Worm (Caenorhabditis elegans) whole organism, late embryonic: ENCODE measurements around the gene nhr-168.

Experiments used
- C08G9.2 ChIP-seq: sonication (generic microtip); optimal IDR thresholded peaks from 2 replicates; lab custom pipeline; 2016; ENCODE audit warnings: mild to moderate bottlenecking, missing genetic modification characterization, moderate library complexity, missing compliant biosample characterization
- K02D7.2 ChIP-seq: sonication (generic microtip); optimal IDR thresholded peaks from 2 replicates; lab custom pipeline; 2017; ENCODE audit warnings: mild to moderate bottlenecking, missing genetic modification characterization, missing compliant biosample characterization
- T23F11.4 ChIP-seq: fragments of 200-800 bp; sonication (Bioruptor generic); optimal IDR thresholded peaks from 2 replicates; lab custom pipeline; 2018; ENCODE audit warnings: mild to moderate bottlenecking, missing genetic modification characterization, missing compliant biosample characterization
- Y22D7AL.16 ChIP-seq: sonication (generic microtip); optimal IDR thresholded peaks from 2 replicates; lab custom pipeline; 2016; ENCODE audit warnings: missing genetic modification characterization, missing compliant biosample characterization
- ahr-1 ChIP-seq: sonication (generic microtip); optimal IDR thresholded peaks from 2 replicates; lab custom pipeline; 2016; ENCODE audit warnings: missing genetic modification characterization, missing compliant biosample characterization
- ama-1 ChIP-seq: fragments of 150-350 bp; optimal IDR thresholded peaks from 2 replicates; lab custom pipeline; 2014
- ceh-14 ChIP-seq: sonication (generic microtip); optimal IDR thresholded peaks from 2 replicates; lab custom pipeline; 2016; ENCODE audit warnings: missing genotype, missing genetic modification characterization, missing compliant biosample characterization
- ceh-24 ChIP-seq: sonication (generic microtip); optimal IDR thresholded peaks from 2 replicates; lab custom pipeline; 2016; ENCODE audit warnings: mild to moderate bottlenecking, missing genetic modification characterization, missing compliant biosample characterization
- ceh-45 ChIP-seq: fragments of 200-800 bp; sonication (Bioruptor generic); IDR thresholded peaks from 2 replicates; pipeline ENCODE4 v1.3.6; 2022; ENCODE audit warnings: missing genetic modification reagents, missing genetic modification characterization, missing compliant biosample characterization
- ceh-6 ChIP-seq: fragments of 200-800 bp; sonication (Bioruptor generic); optimal IDR thresholded peaks from 2 replicates; lab custom pipeline; 2018; ENCODE audit warnings: mild to moderate bottlenecking, missing genetic modification characterization, missing compliant biosample characterization
- che-1 ChIP-seq: sonication (generic microtip); optimal IDR thresholded peaks from 2 replicates; lab custom pipeline; 2016; ENCODE audit warnings: mild to moderate bottlenecking, missing genetic modification characterization, missing compliant biosample characterization
- dmd-4 ChIP-seq: sonication (generic microtip); optimal IDR thresholded peaks from 2 replicates; lab custom pipeline; 2016; ENCODE audit warnings: borderline replicate concordance, missing genetic modification characterization, missing compliant biosample characterization
- elt-4 ChIP-seq: sonication (generic microtip); optimal IDR thresholded peaks from 2 replicates; lab custom pipeline; 2016; ENCODE audit warnings: missing genetic modification characterization, missing compliant biosample characterization
- fax-1 ChIP-seq: sonication (generic microtip); optimal IDR thresholded peaks from 2 replicates; lab custom pipeline; 2016; ENCODE audit warnings: missing genotype, missing genetic modification characterization, missing compliant biosample characterization
- fkh-10 ChIP-seq: fragments of 150-350 bp; optimal IDR thresholded peaks from 2 replicates; lab custom pipeline; 2014; ENCODE audit warnings: missing biosample characterization, missing genetic modification reagents, missing genetic modification characterization
- fkh-6 ChIP-seq: sonication (generic microtip); optimal IDR thresholded peaks from 2 replicates; lab custom pipeline; 2016; ENCODE audit warnings: missing genetic modification characterization, missing compliant biosample characterization
- hlh-13 ChIP-seq: fragments of 200-800 bp; sonication (Bioruptor generic); optimal IDR thresholded peaks from 2 replicates; lab custom pipeline; 2018; ENCODE audit warnings: mild to moderate bottlenecking, missing genetic modification characterization, missing compliant biosample characterization
- lim-6 ChIP-seq: sonication (generic microtip); optimal IDR thresholded peaks from 2 replicates; lab custom pipeline; 2016; ENCODE audit warnings: missing genetic modification characterization, missing compliant biosample characterization
- madf-2 ChIP-seq: sonication (generic microtip); optimal IDR thresholded peaks from 2 replicates; lab custom pipeline; 2017; ENCODE audit warnings: missing genetic modification characterization, missing compliant biosample characterization
- mec-3 ChIP-seq: sonication (generic microtip); optimal IDR thresholded peaks from 2 replicates; lab custom pipeline; 2016; ENCODE audit warnings: borderline replicate concordance, missing genetic modification characterization, missing compliant biosample characterization
- nfya-1 ChIP-seq: sonication (generic microtip); optimal IDR thresholded peaks from 2 replicates; lab custom pipeline; 2017; ENCODE audit warnings: missing genetic modification characterization, mild to moderate bottlenecking, missing compliant biosample characterization, antibody characterized with exemption, moderate library complexity
- nhr-11 ChIP-seq: fragments of 150-350 bp; optimal IDR thresholded peaks from 2 replicates; lab custom pipeline; 2014; ENCODE audit warnings: missing biosample characterization, missing genetic modification characterization
- pat-9 ChIP-seq: fragments of 200-800 bp; sonication (Bioruptor generic); optimal IDR thresholded peaks from 2 replicates; lab custom pipeline; 2018; ENCODE audit warnings: mild to moderate bottlenecking, missing genetic modification characterization, moderate library complexity, missing compliant biosample characterization
- pqm-1 ChIP-seq: sonication (generic microtip); optimal IDR thresholded peaks from 2 replicates; lab custom pipeline; 2016; ENCODE audit warnings: missing genetic modification characterization, missing compliant biosample characterization
- rnt-1 ChIP-seq: sonication (generic microtip); optimal IDR thresholded peaks from 2 replicates; lab custom pipeline; 2016; ENCODE audit warnings: missing genetic modification characterization, missing compliant biosample characterization
- sdc-2 ChIP-seq: sonication (generic microtip); optimal IDR thresholded peaks from 2 replicates; lab custom pipeline; 2016; ENCODE audit warnings: missing genotype, missing genetic modification characterization, missing compliant biosample characterization
- syd-9 ChIP-seq: sonication (generic microtip); optimal IDR thresholded peaks from 2 replicates; lab custom pipeline; 2016; ENCODE audit warnings: mild to moderate bottlenecking, missing genetic modification characterization, moderate library complexity, missing compliant biosample characterization
- tbx-2 ChIP-seq: sonication (generic microtip); optimal IDR thresholded peaks from 2 replicates; lab custom pipeline; 2016; ENCODE audit warnings: missing genetic modification characterization, missing compliant biosample characterization
- tbx-7 ChIP-seq: sonication (generic microtip); optimal IDR thresholded peaks from 2 replicates; lab custom pipeline; 2016; ENCODE audit warnings: missing genotype, missing genetic modification characterization, missing compliant biosample characterization
- ttx-3 ChIP-seq: sonication (generic microtip); optimal IDR thresholded peaks from 2 replicates; lab custom pipeline; 2016; ENCODE audit warnings: missing genetic modification reagents, missing genetic modification characterization, missing compliant biosample characterization
- unc-3 ChIP-seq, 2 experiments: fragments of 200-800 bp in 1 of 2; sonication (Bioruptor generic) in 1 of 2; sonication (generic microtip) in 1 of 2; conservative IDR thresholded peaks in 1 of 2; optimal IDR thresholded peaks in 1 of 2; 2 replicates each; pipeline versions ENCODE4 v1.3.6 to Lab custom; 2016 to 2022; ENCODE audit warnings: missing compliant biosample characterization in 2 of 2, missing genetic modification characterization in 2 of 2, missing genetic modification reagents in 1 of 2
- unc-42 ChIP-seq: sonication (generic microtip); optimal IDR thresholded peaks from 2 replicates; lab custom pipeline; 2016; ENCODE audit warnings: missing genotype, missing genetic modification characterization, missing compliant biosample characterization
- unc-55 ChIP-seq: sonication (generic microtip); optimal IDR thresholded peaks from 2 replicates; lab custom pipeline; 2017; ENCODE audit warnings: missing biosample characterization, missing genetic modification reagents, missing genetic modification characterization
- unc-86 ChIP-seq: sonication (generic microtip); optimal IDR thresholded peaks from 2 replicates; lab custom pipeline; 2016; ENCODE audit warnings: missing genetic modification characterization, missing compliant biosample characterization
- zip-5 ChIP-seq: sonication (generic microtip); optimal IDR thresholded peaks from 2 replicates; lab custom pipeline; 2016; ENCODE audit warnings: missing genetic modification characterization, missing compliant biosample characterization
- ztf-16 ChIP-seq: sonication (generic microtip); optimal IDR thresholded peaks from 2 replicates; lab custom pipeline; 2017; ENCODE audit warnings: missing genetic modification characterization, missing compliant biosample characterization

The nhr-168 gene

DNA sequence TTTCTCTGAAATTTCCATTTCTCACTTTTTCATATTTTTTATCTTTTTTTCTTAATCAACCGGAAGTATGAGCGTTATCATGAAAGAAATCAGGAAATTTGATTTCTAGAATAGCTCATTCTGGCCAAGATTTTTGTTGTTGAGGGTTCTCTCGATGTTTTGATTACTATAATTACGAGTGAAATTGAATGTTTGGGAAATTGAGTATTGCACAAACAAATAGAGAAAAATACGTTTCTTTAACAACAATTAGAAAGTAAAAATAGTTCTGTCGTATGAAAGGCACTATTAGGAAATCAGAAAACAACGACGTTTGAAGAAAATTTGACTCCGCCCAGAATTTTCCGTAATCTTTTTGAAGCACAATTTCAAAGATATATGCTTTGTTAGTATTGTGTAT lies 34.3 kb downstream of the nhr-168 start:
- TF ChIP-seq sdc-2 (tag; lab: Kevin White, UChicago) (no peak), madf-2 (tag; lab: Kevin White, UChicago) (no peak), ceh-6 (no peak), unc-55 (GFP tag; lab: Kevin White, UChicago) (no peak), che-1 (tag; lab: Kevin White, UChicago) (no peak), K02D7.2 (tag; lab: Kevin White, UChicago) (no peak), fkh-10 (GFP tag; lab: Kevin White, UChicago) (no peak), unc-3 (GFP tag; conservative IDR thresholded peaks at IDR 0.05; lab: Robert Waterston, UW) (no peak), unc-3 (tag; optimal IDR thresholded peaks at IDR 0.05; lab: Kevin White, UChicago) (no peak), zip-5 (tag; lab: Kevin White, UChicago) (no peak), tbx-2 (no peak), pat-9 (tag; lab: Kevin White, UChicago) (no peak), ztf-16 (no peak), nfya-1 (tag; lab: Kevin White, UChicago) (no peak), elt-4 (tag; lab: Kevin White, UChicago) (no peak), dmd-4 (no peak), hlh-13 (no peak), ceh-14 (no peak), syd-9 (tag; lab: Kevin White, UChicago) (no peak), tbx-7 (tag; lab: Kevin White, UChicago) (no peak), fkh-6 (tag; lab: Kevin White, UChicago) (no peak)

DNA sequence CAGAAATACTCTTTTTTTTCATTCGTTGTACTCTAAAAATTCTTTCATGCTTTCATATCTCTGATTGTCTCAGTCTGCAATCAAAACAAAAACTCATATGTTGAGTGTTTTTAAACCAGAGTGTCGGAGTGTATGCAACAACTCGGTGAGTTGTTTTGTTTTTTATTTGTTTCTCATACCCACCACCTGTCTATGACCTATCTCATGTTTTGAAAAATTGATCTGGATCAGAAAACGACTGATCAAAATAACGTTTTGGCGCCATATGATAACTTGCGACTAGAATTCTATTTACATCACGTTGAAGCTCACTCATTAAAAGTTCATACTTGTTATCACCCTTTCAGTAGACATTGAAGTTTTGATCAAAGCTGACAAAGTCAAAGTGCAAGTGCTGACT lies 35.0 kb downstream of the nhr-168 start:
- TF ChIP-seq lim-6 (tag; lab: Kevin White, UChicago) (no peak), ttx-3 (tag; lab: Kevin White, UChicago) (no peak), fkh-6 (tag; lab: Kevin White, UChicago) (no peak)

- no peak for TF ChIP-seq unc-42 (tag; lab: Kevin White, UChicago)
- no peak for TF ChIP-seq fax-1 (tag; lab: Kevin White, UChicago)
- no peak for TF ChIP-seq lim-6 (tag; lab: Kevin White, UChicago)
- no peak for TF ChIP-seq pat-9 (tag; lab: Kevin White, UChicago)
- TF ChIP-seq zip-5 (tag; lab: Kevin White, UChicago) = no peak
- TF ChIP-seq ceh-24 (tag; lab: Kevin White, UChicago) = no peak
- TF ChIP-seq che-1 (tag; lab: Kevin White, UChicago) = no peak
Observed at ce11 chrV:13297220-13297619, 36.5 kb downstream of the nhr-168 start, which contains the start of gene C26E1.1. TSS of gene C26E1.1 (plus strand) at chrV:13297520.

ce11 chrV:13295859-13296258 lies 37.8 kb downstream of the nhr-168 start, which contains the start of gene uig-1:
TSS of gene uig-1 (minus strand) at chrV:13295978.
- TF ChIP-seq T23F11.4 (GFP tag; lab: Kevin White, UChicago) = no peak
- no peak for TF ChIP-seq mec-3 (tag; lab: Kevin White, UChicago)
- no peak for TF ChIP-seq ahr-1 (tag; lab: Kevin White, UChicago)

DNA sequence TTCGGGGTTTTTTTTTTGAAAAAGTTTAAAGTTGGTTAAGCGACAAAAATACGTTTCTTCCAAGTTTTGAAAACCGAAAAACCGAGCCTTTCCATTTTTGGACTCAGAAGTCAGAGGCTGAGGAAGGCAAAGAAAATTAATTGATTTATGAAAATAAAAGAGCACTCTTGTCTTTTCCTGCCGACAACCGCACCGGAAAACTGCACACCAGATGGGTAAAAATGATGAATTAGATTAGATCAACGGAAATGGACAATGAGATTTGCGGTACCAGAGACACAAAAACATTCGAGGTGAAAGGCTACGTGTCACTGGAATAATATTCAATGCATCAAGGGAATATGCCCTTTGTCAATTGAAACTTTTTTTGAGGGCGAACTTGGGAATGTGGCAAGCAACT lies 39.2 kb downstream of the nhr-168 start:
- peak; percentile 73 for TF ChIP-seq unc-42 (tag; lab: Kevin White, UChicago)
- no peak for TF ChIP-seq ceh-14

DNA sequence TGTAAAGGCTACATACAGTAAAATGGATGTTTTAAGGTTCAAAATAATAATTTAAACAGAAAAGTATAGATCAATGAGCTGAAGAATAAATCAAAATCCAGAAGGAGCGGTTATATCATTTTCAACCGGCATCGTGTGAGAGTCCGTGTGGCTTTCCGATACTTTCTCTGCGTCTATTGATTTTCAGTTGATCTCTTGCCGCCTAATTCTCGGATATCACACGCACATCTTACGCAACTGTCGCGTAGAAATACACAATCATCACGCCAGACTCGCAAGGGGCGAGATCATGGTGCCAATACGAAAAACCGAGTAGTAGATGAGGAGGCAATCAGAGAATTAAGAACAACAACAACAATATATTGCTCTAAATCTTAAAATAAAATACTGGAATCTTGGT lies 44.8 kb downstream of the nhr-168 start:
- TF ChIP-seq C08G9.2 (no peak), unc-55 (GFP tag; lab: Kevin White, UChicago) (peak; percentile 6)

DNA sequence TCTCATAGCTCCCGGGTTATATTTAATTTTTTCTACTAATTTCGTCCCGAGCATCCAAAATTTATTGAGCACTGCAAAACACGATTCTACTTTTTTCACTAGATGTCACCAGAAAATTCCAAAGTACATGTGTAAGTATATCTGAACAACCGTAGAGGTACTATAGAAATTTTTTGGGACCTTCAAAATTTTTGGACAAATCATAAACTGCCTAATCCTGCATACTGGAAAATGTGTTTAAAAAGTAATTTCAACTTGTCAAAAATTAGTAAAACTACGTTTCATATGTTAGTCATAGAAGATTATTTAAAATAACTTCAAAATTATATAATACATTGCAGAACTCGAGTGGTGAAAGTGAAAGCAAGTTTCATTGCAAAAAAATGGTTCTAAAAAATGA lies 47.1 kb downstream of the nhr-168 start:
- TF ChIP-seq rnt-1 = no peak
- TF ChIP-seq pqm-1 (tag; lab: Kevin White, UChicago) = no peak
- TF ChIP-seq Y22D7AL.16 (tag; lab: Kevin White, UChicago) = no peak
- TF ChIP-seq ztf-16 = no peak
- no peak for TF ChIP-seq ceh-24 (tag; lab: Kevin White, UChicago)
- TF ChIP-seq mec-3 (tag; lab: Kevin White, UChicago) = no peak
- no peak for TF ChIP-seq zip-5 (tag; lab: Kevin White, UChicago)
- no peak for TF ChIP-seq ceh-45
- no peak for TF ChIP-seq ceh-14
- TF ChIP-seq ama-1 (lab: Kevin White, UChicago) = no peak
- TF ChIP-seq unc-86 = no peak
- no peak for TF ChIP-seq che-1 (tag; lab: Kevin White, UChicago)
- TF ChIP-seq nhr-11 = no peak
